Fruit fly (Drosophila melanogaster) whole organism, pupa: ENCODE results near the gene ZnT63C.

Experiments
- CG14655 ChIP-seq: fragments of 200-800 bp; sonication (Bioruptor generic); optimal IDR thresholded peaks from 3 replicates; lab custom pipeline; 2017; ENCODE audit warnings: mild to moderate bottlenecking, missing biosample characterization, missing genetic modification reagents, missing genetic modification characterization
- CG8301 ChIP-seq: fragments of 200-800 bp; sonication (Bioruptor generic); optimal IDR thresholded peaks from 2 replicates; lab custom pipeline; 2018; ENCODE audit warnings: missing biosample characterization, mild to moderate bottlenecking, missing genetic modification characterization
- CG9948 ChIP-seq: fragments of 200-800 bp; sonication (Bioruptor generic); optimal IDR thresholded peaks from 2 replicates; lab custom pipeline; 2018; ENCODE audit warnings: missing biosample characterization, mild to moderate bottlenecking, missing genetic modification characterization, moderate library complexity
- D1 ChIP-seq: fragments of 200-800 bp; sonication (Bioruptor generic); optimal IDR thresholded peaks from 2 replicates; lab custom pipeline; 2018; ENCODE audit warnings: missing biosample characterization, mild to moderate bottlenecking, missing genetic modification characterization, moderate library complexity
- EcR ChIP-seq: fragments of 200-800 bp; sonication (Bioruptor generic); optimal IDR thresholded peaks from 3 replicates; lab custom pipeline; 2019; ENCODE audit warnings: missing biosample characterization, missing genetic modification characterization, mild to moderate bottlenecking, moderate library complexity, missing genetic modification reagents
- Ets98B ChIP-seq: fragments of 200-800 bp; sonication (Bioruptor generic); IDR thresholded peaks from 2 replicates; pipeline ENCODE4 v1.3.6; 2022; ENCODE audit warnings: missing biosample characterization, missing genetic modification characterization
- Snoo ChIP-seq: fragments of 200-800 bp; sonication (Bioruptor generic); optimal IDR thresholded peaks from 3 replicates; lab custom pipeline; 2017; ENCODE audit warnings: missing biosample characterization, mild to moderate bottlenecking, missing genetic modification characterization, inconsistent platforms
- gl ChIP-seq: fragments of 200-800 bp; sonication (Bioruptor generic); optimal IDR thresholded peaks from 2 replicates; lab custom pipeline; 2018; ENCODE audit warnings: missing biosample characterization, mild to moderate bottlenecking, missing genetic modification characterization

DNA sequence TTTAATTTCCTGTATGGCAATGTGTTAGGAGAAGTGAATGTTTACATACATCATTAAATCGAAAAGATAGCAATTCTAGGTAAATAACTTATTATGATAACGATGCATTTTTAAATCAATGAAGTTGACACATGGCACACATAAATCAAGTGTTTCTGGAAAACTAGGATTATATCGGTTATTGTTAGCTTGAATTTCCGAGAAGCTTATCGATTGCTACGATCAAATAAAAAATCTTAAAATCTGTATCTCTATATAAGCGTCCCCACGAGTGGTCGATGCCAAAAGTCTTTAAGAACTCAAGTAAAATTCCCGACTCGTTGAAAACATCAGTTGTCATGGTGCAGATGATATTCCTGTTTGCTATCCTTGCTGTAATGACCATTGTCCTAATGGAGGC lies 11.2 kb downstream of the ZnT63C start, which contains the start of gene Drsl3:
- TF ChIP-seq EcR (GFP tag; lab: Kevin White, UChicago) = no peak
- no peak for TF ChIP-seq CG8301 (tag; lab: Kevin White, UChicago)
- no peak for TF ChIP-seq D1 (tag; lab: Kevin White, UChicago)
- no peak for TF ChIP-seq Snoo (tag; lab: Kevin White, UChicago)
- no peak for TF ChIP-seq Ets98B (GFP tag; lab: Robert Waterston, UW)
- TF ChIP-seq CG9948 (tag; lab: Kevin White, UChicago) = no peak
- TF ChIP-seq CG14655 = no peak
- no peak for TF ChIP-seq gl
